Fruit fly (Drosophila melanogaster) whole organism, embryonic: Measurements from ENCODE around the gene CG5262.

Experiments used
- Awh ChIP-seq: fragments of 200-800 bp; sonication (Bioruptor generic); IDR thresholded peaks from 2 replicates; pipeline ENCODE4, ENCODE4 v1.3.6; 2022; ENCODE audit warnings: missing biosample characterization, missing genetic modification characterization
- B-H2 ChIP-seq: fragments of 200-800 bp; sonication (Bioruptor generic); optimal IDR thresholded peaks from 2 replicates; lab custom pipeline; 2018; ENCODE audit warnings: missing biosample characterization, mild to moderate bottlenecking, missing genetic modification characterization
- BEAF-32 ChIP-seq: fragments of 200-800 bp; sonication (Bioruptor generic); optimal IDR thresholded peaks from 3 replicates; lab custom pipeline; 2017; ENCODE audit warnings: missing biosample characterization, missing genetic modification characterization, mild to moderate bottlenecking, moderate library complexity, missing genetic modification reagents
- CG10267 ChIP-seq: fragments of 200-800 bp; sonication (Bioruptor generic); optimal IDR thresholded peaks from 2 replicates; lab custom pipeline; 2018; ENCODE audit warnings: missing biosample characterization, mild to moderate bottlenecking, missing genetic modification characterization, moderate library complexity
- CG11247 ChIP-seq: fragments of 200-800 bp; sonication (Bioruptor generic); IDR thresholded peaks from 2 replicates; pipeline ENCODE4 v1.3.6; 2022; ENCODE audit warnings: missing biosample characterization, missing genetic modification characterization
- CG11456 ChIP-seq: fragments of 200-800 bp; sonication (Bioruptor generic); IDR thresholded peaks from 3 replicates; pipeline ENCODE4 v1.3.6; 2022; ENCODE audit warnings: missing biosample characterization, missing genetic modification characterization
- CG11504 ChIP-seq: fragments of 200-800 bp; sonication (Bioruptor generic); optimal IDR thresholded peaks from 3 replicates; lab custom pipeline; 2019; ENCODE audit warnings: missing biosample characterization, mild to moderate bottlenecking, missing genetic modification characterization, moderate library complexity
- CG11696 ChIP-seq: fragments of 200-800 bp; sonication (Bioruptor generic); IDR thresholded peaks from 2 replicates; pipeline ENCODE4 v1.3.6; 2022; ENCODE audit warnings: missing biosample characterization, missing genetic modification characterization
- CG12155 ChIP-seq: fragments of 200-800 bp; sonication (Bioruptor generic); optimal IDR thresholded peaks from 3 replicates; lab custom pipeline; 2016; ENCODE audit warnings: missing biosample characterization, missing genetic modification characterization
- CG12236 ChIP-seq: fragments of 200-800 bp; sonication (Bioruptor generic); optimal IDR thresholded peaks from 2 replicates; lab custom pipeline; 2016; ENCODE audit warnings: missing biosample characterization, missing genetic modification characterization
- CG1233 ChIP-seq: fragments of 200-800 bp; sonication (Bioruptor generic); optimal IDR thresholded peaks from 4 replicates; lab custom pipeline; 2018; ENCODE audit warnings: missing biosample characterization, mild to moderate bottlenecking, missing genetic modification characterization
- CG13287 ChIP-seq: fragments of 200-800 bp; sonication (Bioruptor generic); IDR thresholded peaks from 2 replicates; pipeline ENCODE4 v1.3.6; 2022; ENCODE audit warnings: missing biosample characterization, missing genetic modification characterization; ENCODE audit not compliant: partially characterized antibody
- CG14710 ChIP-seq: fragments of 200-800 bp; sonication (Bioruptor generic); optimal IDR thresholded peaks from 3 replicates; lab custom pipeline; 2019; ENCODE audit warnings: missing biosample characterization, mild to moderate bottlenecking, missing genetic modification characterization, moderate library complexity
- CG1647 ChIP-seq: fragments of 200-800 bp; sonication (Bioruptor generic); optimal IDR thresholded peaks from 3 replicates; lab custom pipeline; 2016; ENCODE audit warnings: missing biosample characterization, missing genetic modification characterization
- CG16863 ChIP-seq: fragments of 200-800 bp; sonication (Bioruptor generic); optimal IDR thresholded peaks from 3 replicates; lab custom pipeline; 2016; ENCODE audit warnings: missing biosample characterization, missing genetic modification characterization
- CG17328 ChIP-seq: fragments of 200-800 bp; sonication (Bioruptor generic); IDR thresholded peaks from 2 replicates; pipeline ENCODE4 v1.3.6; 2022; ENCODE audit warnings: missing biosample characterization, missing genetic modification characterization
- CG33557 ChIP-seq: fragments of 200-800 bp; sonication (Bioruptor generic); optimal IDR thresholded peaks from 2 replicates; lab custom pipeline; 2019; ENCODE audit warnings: missing biosample characterization, mild to moderate bottlenecking, missing genetic modification characterization, moderate library complexity
- CG42726 ChIP-seq: fragments of 200-800 bp; sonication (Bioruptor generic); IDR thresholded peaks from 2 replicates; pipeline ENCODE4 v1.3.6; 2022; ENCODE audit warnings: missing biosample characterization, missing genetic modification characterization; ENCODE audit not compliant: partially characterized antibody
- CG4424 ChIP-seq: fragments of 200-800 bp; sonication (Bioruptor generic); optimal IDR thresholded peaks from 3 replicates; lab custom pipeline; 2016; ENCODE audit warnings: missing biosample characterization, missing genetic modification characterization
- CG7987 ChIP-seq: fragments of 200-800 bp; sonication (Bioruptor generic); optimal IDR thresholded peaks from 2 replicates; lab custom pipeline; 2018; ENCODE audit warnings: missing biosample characterization, mild to moderate bottlenecking, missing genetic modification characterization, moderate library complexity
- CG8089 ChIP-seq: fragments of 200-800 bp; sonication (Bioruptor generic); optimal IDR thresholded peaks from 3 replicates; lab custom pipeline; 2016; ENCODE audit warnings: missing biosample characterization, missing genetic modification characterization
- CG8281 ChIP-seq: fragments of 200-800 bp; sonication (Bioruptor generic); optimal IDR thresholded peaks from 2 replicates; lab custom pipeline; 2018; ENCODE audit warnings: missing biosample characterization, mild to moderate bottlenecking, missing genetic modification characterization, moderate library complexity
- CG9727 ChIP-seq: fragments of 200-800 bp; sonication (Bioruptor generic); optimal IDR thresholded peaks from 3 replicates; lab custom pipeline; 2017; ENCODE audit warnings: missing biosample characterization, mild to moderate bottlenecking, missing genetic modification characterization
- CHES-1-like ChIP-seq: fragments of 200-800 bp; sonication (Bioruptor generic); optimal IDR thresholded peaks from 2 replicates; lab custom pipeline; 2016; ENCODE audit warnings: missing biosample characterization, missing genetic modification characterization
- Chrac-16 ChIP-seq: fragments of 200-800 bp; sonication (Bioruptor generic); optimal IDR thresholded peaks from 3 replicates; lab custom pipeline; 2016; ENCODE audit warnings: missing biosample characterization, missing genetic modification characterization
- Drgx ChIP-seq: fragments of 200-800 bp; sonication (Bioruptor generic); IDR thresholded peaks from 2 replicates; pipeline ENCODE4 v1.3.6; 2022; ENCODE audit warnings: missing biosample characterization, missing genetic modification characterization
- Ets97D ChIP-seq: fragments of 200-800 bp; sonication (Bioruptor generic); optimal IDR thresholded peaks from 3 replicates; lab custom pipeline; 2016; ENCODE audit warnings: missing biosample characterization, missing genetic modification characterization
- GATAe ChIP-seq: fragments of 200-800 bp; sonication (Bioruptor generic); conservative IDR thresholded peaks from 2 replicates; pipeline ENCODE4 v1.3.6; 2022; ENCODE audit warnings: missing biosample characterization, missing genetic modification characterization
- Lhr ChIP-seq: fragments of 200-800 bp; sonication (Bioruptor generic); optimal IDR thresholded peaks from 3 replicates; lab custom pipeline; 2017; ENCODE audit warnings: mild to moderate bottlenecking, missing biosample characterization, missing genetic modification reagents, missing genetic modification characterization
- Lim3 ChIP-seq: fragments of 200-800 bp; sonication (Bioruptor generic); IDR thresholded peaks from 2 replicates; pipeline ENCODE4 v1.3.6; 2022; ENCODE audit warnings: missing biosample characterization, missing genetic modification characterization
- Lpt ChIP-seq: fragments of >200 bp; optimal IDR thresholded peaks from 2 replicates; lab custom pipeline; 2018; ENCODE audit warnings: missing biosample characterization, missing genetic modification characterization
- Scr ChIP-seq: fragments of 200-800 bp; sonication (Bioruptor generic); IDR thresholded peaks from 2 replicates; pipeline ENCODE4 v1.3.6; 2022; ENCODE audit warnings: missing biosample characterization, missing genetic modification characterization; ENCODE audit not compliant: partially characterized antibody
- Tbp ChIP-seq: fragments of >200 bp; optimal IDR thresholded peaks from 2 replicates; lab custom pipeline; 2018; ENCODE audit warnings: missing biosample characterization, missing genetic modification characterization
- ap ChIP-seq: fragments of 200-800 bp; sonication (Bioruptor generic); IDR thresholded peaks from 2 replicates; pipeline ENCODE4 v1.3.6; 2022; ENCODE audit warnings: missing biosample characterization, missing genetic modification characterization
- bigmax ChIP-seq: fragments of 200-800 bp; sonication (Bioruptor generic); optimal IDR thresholded peaks from 2 replicates; lab custom pipeline; 2018; ENCODE audit warnings: missing biosample characterization, mild to moderate bottlenecking, missing genetic modification characterization
- bowl ChIP-seq: fragments of 200-800 bp; sonication (Bioruptor generic); IDR thresholded peaks from 2 replicates; pipeline ENCODE4 v1.3.6; 2022; ENCODE audit warnings: missing biosample characterization, missing genetic modification characterization
- da ChIP-seq: fragments of 200-800 bp; sonication (Bioruptor generic); optimal IDR thresholded peaks from 2 replicates; lab custom pipeline; 2016; ENCODE audit warnings: missing biosample characterization, missing genetic modification characterization
- dan ChIP-seq: fragments of 200-800 bp; sonication (Bioruptor generic); IDR thresholded peaks from 2 replicates; pipeline ENCODE4 v1.3.6; 2022; ENCODE audit warnings: missing biosample characterization, missing genetic modification characterization
- dati ChIP-seq: fragments of 200-800 bp; sonication (Bioruptor generic); IDR thresholded peaks from 2 replicates; pipeline ENCODE4 v1.3.6; 2022; ENCODE audit warnings: missing biosample characterization, missing genetic modification characterization
- emc ChIP-seq: fragments of 200-800 bp; sonication (Bioruptor generic); optimal IDR thresholded peaks from 2 replicates; lab custom pipeline; 2016; ENCODE audit warnings: missing biosample characterization, missing genetic modification characterization
- fd3F ChIP-seq: fragments of 200-800 bp; sonication (Bioruptor generic); optimal IDR thresholded peaks from 2 replicates; lab custom pipeline; 2018; ENCODE audit warnings: missing biosample characterization, mild to moderate bottlenecking, missing genetic modification characterization, moderate library complexity
- fu2 ChIP-seq: fragments of 200-800 bp; sonication (Bioruptor generic); optimal IDR thresholded peaks from 2 replicates; lab custom pipeline; 2016; ENCODE audit warnings: missing biosample characterization, missing genetic modification characterization
- gem ChIP-seq: fragments of 200-800 bp; sonication (Bioruptor generic); optimal IDR thresholded peaks from 2 replicates; lab custom pipeline; 2019; ENCODE audit warnings: missing biosample characterization, mild to moderate bottlenecking, missing genetic modification characterization, moderate library complexity
- repo ChIP-seq: fragments of 200-800 bp; sonication (Bioruptor generic); optimal IDR thresholded peaks from 2 replicates; lab custom pipeline; 2016; ENCODE audit warnings: missing biosample characterization, missing genetic modification characterization
- salm ChIP-seq: fragments of 200-800 bp; sonication (Bioruptor generic); optimal IDR thresholded peaks from 2 replicates; lab custom pipeline; 2018; ENCODE audit warnings: missing biosample characterization, mild to moderate bottlenecking, missing genetic modification characterization
- schlank ChIP-seq: fragments of 200-800 bp; sonication (Bioruptor generic); optimal IDR thresholded peaks from 2 replicates; lab custom pipeline; 2018; ENCODE audit warnings: missing biosample characterization, mild to moderate bottlenecking, missing genetic modification characterization
- sens-2 ChIP-seq: fragments of 200-800 bp; sonication (Bioruptor generic); IDR thresholded peaks from 2 replicates; pipeline ENCODE4 v1.3.6; 2022; ENCODE audit warnings: missing biosample characterization, missing genetic modification characterization
- sug ChIP-seq: fragments of 200-800 bp; optimal IDR thresholded peaks from 2 replicates; lab custom pipeline; 2019; ENCODE audit warnings: missing biosample characterization, mild to moderate bottlenecking, missing genetic modification characterization, moderate library complexity
- tio ChIP-seq: fragments of 200-800 bp; sonication (Bioruptor generic); optimal IDR thresholded peaks from 2 replicates; lab custom pipeline; 2017; ENCODE audit warnings: missing biosample characterization, missing genetic modification characterization, inconsistent platforms
- vfl ChIP-seq: fragments of 200-800 bp; sonication (Bioruptor generic); optimal IDR thresholded peaks from 2 replicates; lab custom pipeline; 2016; ENCODE audit warnings: missing biosample characterization, missing genetic modification characterization
- zfh1 ChIP-seq: fragments of 200-800 bp; sonication (Bioruptor generic); IDR thresholded peaks from 3 replicates; pipeline ENCODE4 v1.3.6; 2022; ENCODE audit warnings: missing biosample characterization, missing genetic modification characterization

CG5262 gene

DNA sequence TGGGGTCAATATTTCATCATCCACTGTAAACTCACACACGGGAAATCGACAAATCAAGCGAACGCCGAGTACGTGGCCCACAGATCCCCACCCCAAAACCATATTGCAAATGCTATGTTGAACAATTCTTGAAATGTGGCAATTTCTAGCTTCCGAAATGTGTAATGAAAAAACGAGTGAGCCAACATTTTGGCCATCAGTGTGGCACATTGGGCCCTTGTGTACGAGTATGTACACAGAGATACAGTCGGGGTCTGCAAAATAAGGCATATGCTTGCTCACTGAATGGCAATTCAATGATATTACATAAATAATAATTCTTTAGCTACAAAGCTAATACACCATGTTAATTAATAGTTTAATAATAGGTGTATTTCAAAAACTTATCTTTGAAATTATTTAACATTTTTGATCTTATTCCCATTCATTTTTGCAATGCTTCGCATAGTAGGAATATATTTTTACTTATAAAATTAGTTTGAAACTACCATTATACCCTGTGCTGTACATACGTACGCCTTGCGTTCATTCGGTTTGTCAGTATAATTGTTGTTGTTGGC lies 30.6 kb downstream of the CG5262 start (continued):
- peak; percentile 80 for TF ChIP-seq CG8281 (tag; lab: Kevin White, UChicago)
- peak; percentile 75 for TF ChIP-seq CG1647 (GFP tag; lab: Kevin White, UChicago)
- TF ChIP-seq Awh (GFP tag; lab: Robert Waterston, UW): peak; percentile 84
- peak; percentile 91 for TF ChIP-seq tio (GFP tag; lab: Kevin White, UChicago)
- TF ChIP-seq dan (GFP tag; lab: Robert Waterston, UW): no peak
- peak; percentile 92 for TF ChIP-seq Drgx (GFP tag; lab: Robert Waterston, UW)
- peak; percentile 72 for TF ChIP-seq CG14710 (tag; lab: Kevin White, UChicago)
- peak; percentile 56 for TF ChIP-seq da (GFP tag; lab: Kevin White, UChicago)
- TF ChIP-seq B-H2 (GFP tag; lab: Kevin White, UChicago): peak; percentile 91
- peak; percentile 71 for TF ChIP-seq CHES-1-like (GFP tag; lab: Kevin White, UChicago)
- no peak for TF ChIP-seq Tbp (GFP tag; lab: Kevin White, UChicago)
- peak; percentile 71 for TF ChIP-seq fu2
- TF ChIP-seq CG17328 (GFP tag; lab: Robert Waterston, UW): peak; percentile 58
- peak; percentile 87 for TF ChIP-seq CG4424 (GFP tag; lab: Kevin White, UChicago)
- peak; percentile 88 for TF ChIP-seq CG9727 (GFP tag; lab: Kevin White, UChicago)
- no peak for TF ChIP-seq BEAF-32 (GFP tag; lab: Kevin White, UChicago)
- TF ChIP-seq vfl: peak; percentile 78
- TF ChIP-seq fd3F: peak; percentile 85
- no peak for TF ChIP-seq CG42726 (GFP tag; lab: Robert Waterston, UW)
- peak; percentile 41 for TF ChIP-seq emc (GFP tag; lab: Kevin White, UChicago)
- peak; percentile 83; the same call in 2 of the 3 replicates for TF ChIP-seq CG11456 (GFP tag; lab: Robert Waterston, UW)
- TF ChIP-seq CG12155 (GFP tag; lab: Kevin White, UChicago): peak; percentile 85
- TF ChIP-seq CG7987 (GFP tag; lab: Kevin White, UChicago): peak; percentile 69
- TF ChIP-seq sens-2 (GFP tag; lab: Robert Waterston, UW): no peak; the same call in 1 of the 2 replicates
- TF ChIP-seq gem (tag; lab: Kevin White, UChicago): peak; percentile 93
- TF ChIP-seq salm: peak; percentile 73
- peak; percentile 91 for TF ChIP-seq CG11504 (tag; lab: Kevin White, UChicago)
- peak; percentile 67 for TF ChIP-seq CG8089 (GFP tag; lab: Kevin White, UChicago)
- peak; percentile 25 for TF ChIP-seq Ets97D (GFP tag; lab: Kevin White, UChicago)
- TF ChIP-seq Lim3: peak; percentile 52; the same call in 1 of the 2 replicates
- TF ChIP-seq Lhr (GFP tag; lab: Kevin White, UChicago): peak; percentile 40
- no peak for TF ChIP-seq bigmax
- TF ChIP-seq CG11247 (GFP tag; lab: Robert Waterston, UW): peak; percentile 77
- TF ChIP-seq ap (GFP tag; lab: Robert Waterston, UW): peak; percentile 24
- TF ChIP-seq dati (GFP tag; lab: Robert Waterston, UW): no peak; the same call in 1 of the 2 replicates
- peak; percentile 68 for TF ChIP-seq bowl (GFP tag; lab: Robert Waterston, UW)
- TF ChIP-seq Scr (GFP tag; lab: Robert Waterston, UW): no peak
- TF ChIP-seq sug (tag; lab: Kevin White, UChicago): peak; percentile 89
- TF ChIP-seq repo (GFP tag; lab: Kevin White, UChicago): peak; percentile 7
- TF ChIP-seq Chrac-16 (GFP tag; lab: Kevin White, UChicago): peak; percentile 84
- peak; percentile 95 for TF ChIP-seq CG11696 (GFP tag; lab: Robert Waterston, UW)
- TF ChIP-seq CG10267 (tag; lab: Kevin White, UChicago): peak; percentile 79
- peak; percentile 82 for TF ChIP-seq zfh1 (GFP tag; lab: Robert Waterston, UW)
- no peak for TF ChIP-seq CG13287 (GFP tag; lab: Robert Waterston, UW)
- no peak for TF ChIP-seq Lpt
- TF ChIP-seq CG33557 (GFP tag; lab: Kevin White, UChicago): peak; percentile 63
- TF ChIP-seq CG16863 (GFP tag; lab: Kevin White, UChicago): peak; percentile 80
- TF ChIP-seq schlank (tag; lab: Kevin White, UChicago): peak; percentile 66
- peak; percentile 57; the same call in 1 of the 2 replicates for TF ChIP-seq GATAe (GFP tag; lab: Robert Waterston, UW)
- peak; percentile 15 for TF ChIP-seq CG12236 (GFP tag; lab: Kevin White, UChicago)
- TF ChIP-seq CG1233 (GFP tag; lab: Kevin White, UChicago): peak; percentile 85
